Fruit fly (Drosophila melanogaster) whole organism, prepupa: ENCODE results near the gene CG10802.

Experiments used
- Blimp-1 ChIP-seq: fragments of 200-800 bp; sonication (Bioruptor generic); optimal IDR thresholded peaks from 3 replicates; lab custom pipeline; 2017; ENCODE audit warnings: missing biosample characterization, missing genetic modification characterization, mild to moderate bottlenecking, moderate library complexity, missing genetic modification reagents
- CG10669 ChIP-seq: fragments of 200-800 bp; sonication (Bioruptor generic); optimal IDR thresholded peaks from 3 replicates; lab custom pipeline; 2018; ENCODE audit warnings: missing biosample characterization, mild to moderate bottlenecking, missing genetic modification characterization, moderate library complexity
- CG11294 ChIP-seq: fragments of 200-800 bp; sonication (Bioruptor generic); IDR thresholded peaks from 2 replicates; pipeline ENCODE4 v1.3.6; 2022; ENCODE audit warnings: missing biosample characterization, missing genetic modification characterization
- CG11762 ChIP-seq: fragments of 200-800 bp; sonication (Bioruptor generic); optimal IDR thresholded peaks from 3 replicates; lab custom pipeline; 2016; ENCODE audit warnings: missing biosample characterization, missing genetic modification characterization; ENCODE audit not compliant: insufficient read depth
- CG11902 ChIP-seq: fragments of 200-800 bp; sonication (Bioruptor generic); optimal IDR thresholded peaks from 3 replicates; lab custom pipeline; 2016; ENCODE audit warnings: missing biosample characterization, missing genetic modification characterization
- CG15336 ChIP-seq: fragments of 200-800 bp; sonication (Bioruptor generic); IDR thresholded peaks from 2 replicates; pipeline ENCODE4 v1.3.6; 2022; ENCODE audit warnings: missing biosample characterization, missing genetic modification characterization
- CG1621 ChIP-seq: fragments of 200-800 bp; sonication (Bioruptor generic); optimal IDR thresholded peaks from 3 replicates; lab custom pipeline; 2018; ENCODE audit warnings: missing biosample characterization, mild to moderate bottlenecking, missing genetic modification characterization
- CG16779 ChIP-seq: fragments of 200-800 bp; sonication (Bioruptor generic); optimal IDR thresholded peaks from 3 replicates; lab custom pipeline; 2017; ENCODE audit warnings: missing biosample characterization, mild to moderate bottlenecking, missing genetic modification characterization
- CG31627 ChIP-seq: fragments of 200-800 bp; sonication (Bioruptor generic); optimal IDR thresholded peaks from 3 replicates; lab custom pipeline; 2016; ENCODE audit warnings: missing biosample characterization, missing genetic modification characterization
- CG32006 ChIP-seq: fragments of 200-800 bp; sonication (Bioruptor generic); optimal IDR thresholded peaks from 3 replicates; lab custom pipeline; 2017; ENCODE audit warnings: missing biosample characterization, mild to moderate bottlenecking, missing genetic modification characterization
- CG3919 ChIP-seq: fragments of 200-800 bp; sonication (Bioruptor generic); optimal IDR thresholded peaks from 3 replicates; lab custom pipeline; 2016; ENCODE audit warnings: missing biosample characterization, missing genetic modification characterization
- CG6163 ChIP-seq: fragments of 200-800 bp; sonication (Bioruptor generic); IDR thresholded peaks from 3 replicates; pipeline ENCODE4 v1.3.6; 2022; ENCODE audit warnings: missing biosample characterization, missing genetic modification characterization
- CG6276 ChIP-seq: fragments of 200-800 bp; sonication (Bioruptor generic); optimal IDR thresholded peaks from 2 replicates; lab custom pipeline; 2017; ENCODE audit warnings: missing biosample characterization, mild to moderate bottlenecking, missing genetic modification characterization
- CG6792 ChIP-seq: fragments of 200-800 bp; sonication (Bioruptor generic); optimal IDR thresholded peaks from 3 replicates; lab custom pipeline; 2016; ENCODE audit warnings: missing biosample characterization, missing genetic modification characterization
- CG6808 ChIP-seq: fragments of 200-800 bp; sonication (Bioruptor generic); optimal IDR thresholded peaks from 3 replicates; lab custom pipeline; 2017; ENCODE audit warnings: missing biosample characterization, missing genetic modification characterization, mild to moderate bottlenecking, moderate library complexity, missing genetic modification reagents
- CG7368 ChIP-seq: fragments of 200-800 bp; sonication (Bioruptor generic); optimal IDR thresholded peaks from 3 replicates; lab custom pipeline; 2016; ENCODE audit warnings: missing biosample characterization, missing genetic modification characterization
- CG8119 ChIP-seq: fragments of 200-800 bp; sonication (Bioruptor generic); IDR thresholded peaks from 3 replicates; pipeline ENCODE4 v1.3.6; 2022; ENCODE audit warnings: missing biosample characterization, missing genetic modification characterization
- CG8319 ChIP-seq: fragments of 200-800 bp; sonication (Bioruptor generic); optimal IDR thresholded peaks from 3 replicates; lab custom pipeline; 2016; ENCODE audit warnings: missing biosample characterization, missing genetic modification characterization
- CG8632 ChIP-seq: fragments of 200-800 bp; sonication (Bioruptor generic); optimal IDR thresholded peaks from 3 replicates; lab custom pipeline; 2016; ENCODE audit warnings: missing biosample characterization, missing genetic modification characterization
- Eip75B ChIP-seq: fragments of 200-800 bp; sonication (Bioruptor generic); optimal IDR thresholded peaks from 3 replicates; lab custom pipeline; 2016; ENCODE audit warnings: missing biosample characterization, missing genetic modification characterization
- Eip78C ChIP-seq: fragments of 200-800 bp; sonication (Bioruptor generic); peaks from one replicate; lab custom pipeline; 2016; ENCODE audit warnings: missing biosample characterization, missing genetic modification characterization
- Eip93F ChIP-seq: fragments of 200-800 bp; sonication (Bioruptor generic); optimal IDR thresholded peaks from 2 replicates; lab custom pipeline; 2016; ENCODE audit warnings: missing biosample characterization, mild to moderate bottlenecking, missing genetic modification characterization
- Ets21C ChIP-seq: fragments of 200-800 bp; sonication (Bioruptor generic); optimal IDR thresholded peaks from 3 replicates; lab custom pipeline; 2016; ENCODE audit warnings: missing biosample characterization, missing genetic modification characterization
- Ets96B ChIP-seq: fragments of 200-800 bp; optimal IDR thresholded peaks from 2 replicates; lab custom pipeline; 2019; ENCODE audit warnings: missing biosample characterization, mild to moderate bottlenecking, missing genetic modification characterization, moderate library complexity
- Gug ChIP-seq: fragments of 200-800 bp; sonication (Bioruptor generic); IDR thresholded peaks from 2 replicates; pipeline ENCODE4 v1.3.6; 2022; ENCODE audit warnings: missing biosample characterization, missing genetic modification characterization
- Hr38 ChIP-seq: sonication (Bioruptor generic); optimal IDR thresholded peaks from 2 replicates; lab custom pipeline; 2016; ENCODE audit warnings: missing biosample characterization, missing genetic modification characterization
- Hr4 ChIP-seq: fragments of 200-800 bp; sonication (Bioruptor generic); optimal IDR thresholded peaks from 3 replicates; lab custom pipeline; 2016; ENCODE audit warnings: missing biosample characterization, missing genetic modification characterization
- Lpt ChIP-seq: fragments of 200-800 bp; sonication (Bioruptor generic); optimal IDR thresholded peaks from 3 replicates; lab custom pipeline; 2016; ENCODE audit warnings: missing biosample characterization, missing genetic modification characterization
- Met ChIP-seq: fragments of 200-800 bp; sonication (Bioruptor generic); optimal IDR thresholded peaks from 3 replicates; lab custom pipeline; 2016; ENCODE audit warnings: missing biosample characterization, missing genetic modification characterization
- OdsH ChIP-seq: fragments of 200-800 bp; sonication (Bioruptor generic); optimal IDR thresholded peaks from 3 replicates; lab custom pipeline; 2016; ENCODE audit warnings: missing biosample characterization, missing genetic modification characterization
- Smox ChIP-seq: fragments of 200-800 bp; sonication (Bioruptor generic); optimal IDR thresholded peaks from 3 replicates; lab custom pipeline; 2016; ENCODE audit warnings: missing biosample characterization, missing genetic modification characterization
- Sox102F ChIP-seq: fragments of 200-800 bp; sonication (Bioruptor generic); optimal IDR thresholded peaks from 2 replicates; lab custom pipeline; 2016; ENCODE audit warnings: missing biosample characterization, mild to moderate bottlenecking, missing genetic modification characterization
- Sox14 ChIP-seq: fragments of 200-800 bp; sonication (Bioruptor generic); optimal IDR thresholded peaks from 3 replicates; lab custom pipeline; 2016; ENCODE audit warnings: missing biosample characterization, missing genetic modification characterization
- Sox15 ChIP-seq: fragments of 200-800 bp; sonication (Bioruptor generic); optimal IDR thresholded peaks from 3 replicates; lab custom pipeline; 2016; ENCODE audit warnings: missing biosample characterization, missing genetic modification characterization
- achi ChIP-seq: fragments of 200-800 bp; sonication (Bioruptor generic); optimal IDR thresholded peaks from 3 replicates; lab custom pipeline; 2016; ENCODE audit warnings: missing biosample characterization, missing genetic modification characterization
- acj6 ChIP-seq: fragments of 200-800 bp; sonication (Bioruptor generic); optimal IDR thresholded peaks from 3 replicates; lab custom pipeline; 2016; ENCODE audit warnings: missing biosample characterization, missing genetic modification characterization
- cyc ChIP-seq: fragments of 200-800 bp; sonication (Bioruptor generic); optimal IDR thresholded peaks from 3 replicates; lab custom pipeline; 2016; ENCODE audit warnings: missing biosample characterization, missing genetic modification characterization
- dac ChIP-seq: fragments of 200-800 bp; sonication (Bioruptor generic); optimal IDR thresholded peaks from 2 replicates; lab custom pipeline; 2017; ENCODE audit warnings: missing biosample characterization, mild to moderate bottlenecking, missing genetic modification characterization
- dsx ChIP-seq: fragments of 200-800 bp; optimal IDR thresholded peaks from 3 replicates; lab custom pipeline; 2019; ENCODE audit warnings: missing biosample characterization, mild to moderate bottlenecking, missing genetic modification characterization, moderate library complexity; ENCODE audit not compliant: poor library complexity, severe bottlenecking
- eg ChIP-seq: fragments of 200-800 bp; sonication (Bioruptor generic); IDR thresholded peaks from 3 replicates; pipeline ENCODE4 v1.3.6; 2022; ENCODE audit warnings: missing biosample characterization, missing genetic modification characterization
- esn ChIP-seq: fragments of 200-800 bp; sonication (Bioruptor generic); optimal IDR thresholded peaks from 2 replicates; lab custom pipeline; 2016; ENCODE audit warnings: missing biosample characterization, mild to moderate bottlenecking, missing genetic modification characterization, moderate library complexity
- fd59A ChIP-seq: fragments of 200-800 bp; sonication (Bioruptor generic); optimal IDR thresholded peaks from 2 replicates; lab custom pipeline; 2017; ENCODE audit warnings: missing biosample characterization, mild to moderate bottlenecking, missing genetic modification characterization, missing genetic modification reagents
- fd85E ChIP-seq: fragments of 200-800 bp; sonication (Bioruptor generic); optimal IDR thresholded peaks from 3 replicates; lab custom pipeline; 2016; ENCODE audit warnings: missing biosample characterization, missing genetic modification characterization
- fkh ChIP-seq: fragments of 200-800 bp; sonication (Bioruptor generic); optimal IDR thresholded peaks from 3 replicates; lab custom pipeline; 2017; ENCODE audit warnings: missing biosample characterization, mild to moderate bottlenecking, missing genetic modification characterization, moderate library complexity
- lz ChIP-seq: fragments of 200-800 bp; sonication (Bioruptor generic); optimal IDR thresholded peaks from 3 replicates; lab custom pipeline; 2016; ENCODE audit warnings: missing biosample characterization, missing genetic modification characterization
- net ChIP-seq: fragments of 200-800 bp; sonication (Bioruptor generic); optimal IDR thresholded peaks from 3 replicates; lab custom pipeline; 2016; ENCODE audit warnings: missing biosample characterization, missing genetic modification characterization
- pdm3 ChIP-seq: fragments of 200-800 bp; sonication (Bioruptor generic); optimal IDR thresholded peaks from 3 replicates; lab custom pipeline; 2016; ENCODE audit warnings: missing biosample characterization, missing genetic modification characterization
- spab ChIP-seq: fragments of 200-800 bp; sonication (Bioruptor generic); optimal IDR thresholded peaks from 2 replicates; lab custom pipeline; 2017; ENCODE audit warnings: missing biosample characterization, mild to moderate bottlenecking, missing genetic modification characterization, missing genetic modification reagents
- ss ChIP-seq, 2 experiments: fragments of 200-800 bp; sonication (Bioruptor generic); optimal IDR thresholded peaks; 2 replicates in 1 of 2; 3 replicates in 1 of 2; lab custom pipeline; 2017 to 2018; ENCODE audit warnings: mild to moderate bottlenecking in 2 of 2, missing biosample characterization in 2 of 2, missing genetic modification characterization in 2 of 2, moderate library complexity in 1 of 2
- topi ChIP-seq: fragments of 200-800 bp; sonication (Bioruptor generic); optimal IDR thresholded peaks from 3 replicates; lab custom pipeline; 2016; ENCODE audit warnings: missing biosample characterization, missing genetic modification characterization
- vri ChIP-seq: fragments of 200-800 bp; sonication (Bioruptor generic); optimal IDR thresholded peaks from 3 replicates; lab custom pipeline; 2016; ENCODE audit warnings: missing biosample characterization, mild to moderate bottlenecking, missing genetic modification characterization

Gene CG10802

DNA sequence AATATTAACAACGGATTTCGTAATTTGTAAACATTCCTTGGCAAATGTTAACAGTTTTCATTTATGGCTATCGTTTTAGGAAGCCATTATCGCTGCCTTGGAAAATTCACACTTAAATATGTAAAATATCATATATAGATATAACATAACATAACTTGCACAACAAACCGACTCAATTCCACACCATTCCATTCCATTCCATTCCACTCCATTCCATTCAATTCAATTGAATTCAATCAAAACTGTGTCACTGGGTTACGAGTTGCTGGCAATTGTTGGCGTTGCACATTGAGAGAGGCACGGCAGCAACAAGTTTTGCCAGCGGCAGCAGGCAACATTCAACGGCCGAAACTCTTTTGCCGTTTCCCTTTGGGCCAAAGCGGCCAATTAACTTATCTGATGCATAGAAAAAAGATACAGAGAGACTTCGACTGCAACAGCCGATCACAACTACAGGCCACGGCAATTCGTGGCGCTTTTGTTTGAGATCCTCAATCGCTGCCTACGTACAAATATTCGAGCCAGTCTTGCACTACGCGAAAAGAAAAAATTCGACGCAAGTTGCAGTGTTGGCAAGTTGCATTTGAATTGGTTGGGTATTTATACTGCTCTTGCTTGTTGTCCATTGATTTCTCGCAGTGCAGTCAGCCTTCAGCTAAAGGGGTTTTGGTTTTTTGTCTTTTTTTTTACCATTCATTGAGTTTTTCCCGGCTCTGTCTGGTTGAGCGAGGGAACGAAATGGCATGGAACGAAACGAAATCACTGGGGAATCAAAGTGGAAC, 29.5 kb upstream of the CG10802 start:
- TF ChIP-seq pdm3 (peak; percentile 4), spab (no peak), CG1621 (tag; lab: Kevin White, UChicago) (no peak), CG8119 (GFP tag; lab: Robert Waterston, UW) (peak; percentile 44), Eip75B (GFP tag; lab: Kevin White, UChicago) (no peak), CG6808 (GFP tag; lab: Kevin White, UChicago) (no peak), CG8632 (GFP tag; lab: Kevin White, UChicago) (no peak), Eip78C (GFP tag; lab: Kevin White, UChicago) (peak; percentile 56), Smox (GFP tag; lab: Kevin White, UChicago) (no peak), OdsH (GFP tag; lab: Kevin White, UChicago) (no peak), Sox102F (GFP tag; lab: Kevin White, UChicago) (no peak), topi (GFP tag; lab: Kevin White, UChicago) (no peak), esn (GFP tag; lab: Kevin White, UChicago) (no peak), dsx (no peak), CG10669 (GFP tag; lab: Kevin White, UChicago) (no peak), fd59A (GFP tag; lab: Kevin White, UChicago) (no peak), eg (GFP tag; lab: Robert Waterston, UW) (peak; percentile 79), CG32006 (GFP tag; lab: Kevin White, UChicago) (peak; percentile 67), Sox14 (GFP tag; lab: Kevin White, UChicago) (no peak), Hr4 (GFP tag; lab: Kevin White, UChicago) (peak; percentile 70), Ets96B (tag; lab: Kevin White, UChicago) (no peak), ss (GFP tag; optimal IDR thresholded peaks at IDR 0.05; lab: Kevin White, UChicago) (no peak), CG8319 (GFP tag; lab: Kevin White, UChicago) (no peak), fkh (no peak), fd85E (GFP tag; lab: Kevin White, UChicago) (no peak), CG6163 (GFP tag; lab: Robert Waterston, UW) (peak; percentile 55; the same call in 2 of the 3 replicates), cyc (GFP tag; lab: Kevin White, UChicago) (no peak), CG11294 (peak; percentile 64; the same call in 1 of the 2 replicates), Met (GFP tag; lab: Kevin White, UChicago) (no peak), CG11902 (GFP tag; lab: Kevin White, UChicago) (no peak), vri (GFP tag; lab: Kevin White, UChicago) (no peak), CG16779 (tag; lab: Kevin White, UChicago) (no peak), Ets21C (GFP tag; lab: Kevin White, UChicago) (no peak), Lpt (GFP tag; lab: Kevin White, UChicago) (peak; percentile 6), Hr38 (GFP tag; lab: Kevin White, UChicago) (no peak), Eip93F (GFP tag; lab: Kevin White, UChicago) (no peak), CG6276 (peak; percentile 66), CG15336 (GFP tag; lab: Robert Waterston, UW) (peak; percentile 61), Gug (GFP tag; lab: Robert Waterston, UW) (peak; percentile 46), Sox15 (GFP tag; lab: Kevin White, UChicago) (no peak), dac (GFP tag; lab: Kevin White, UChicago) (peak; percentile 29), CG3919 (GFP tag; lab: Kevin White, UChicago) (peak; percentile 16), lz (GFP tag; lab: Kevin White, UChicago) (no peak), Blimp-1 (GFP tag; lab: Kevin White, UChicago) (no peak), net (GFP tag; lab: Kevin White, UChicago) (no peak), achi (GFP tag; lab: Kevin White, UChicago) (no peak), acj6 (GFP tag; lab: Kevin White, UChicago) (no peak), CG11762 (GFP tag; lab: Kevin White, UChicago) (no peak), CG6792 (no peak), CG7368 (GFP tag; lab: Kevin White, UChicago) (no peak), CG31627 (GFP tag; lab: Kevin White, UChicago) (no peak)
